Fruit fly (Drosophila melanogaster): ENCODE measurements around the gene ND-23.
A peak's percentile ranks its signal among the peaks of the same experiment; 100 is the strongest.

The ND-23 gene

dm6 chr3R:15788221-15788620 is 48.7 kb downstream of the ND-23 start, which contains the start of gene Uros2:
Gene Uros2 (plus strand): TSS chr3R:15788521.
- TF ChIP-seq cnc (optimal IDR thresholded peaks at IDR 0.05) (no peak), pad (GFP tag; optimal IDR thresholded peaks at IDR 0.05) (no peak), Clk (GFP tag; optimal IDR thresholded peaks at IDR 0.05) (no peak), cic (GFP tag; optimal IDR thresholded peaks at IDR 0.05) (no peak), CG33017 (tag; optimal IDR thresholded peaks at IDR 0.05) (no peak), CG7045 (GFP tag; optimal IDR thresholded peaks at IDR 0.05) (no peak), bab1 (GFP tag; optimal IDR thresholded peaks at IDR 0.05) (no peak), CG1620 (GFP tag; optimal IDR thresholded peaks at IDR 0.05) (no peak), kay (GFP tag; ENCODE audit: borderline replicate concordance) (no peak), toe (GFP tag; optimal IDR thresholded peaks at IDR 0.05) (no peak), CG11617 (GFP tag; optimal IDR thresholded peaks at IDR 0.05) (no peak), Hr96 (GFP tag; optimal IDR thresholded peaks at IDR 0.05) (no peak), ovo (GFP tag; optimal IDR thresholded peaks at IDR 0.05) (no peak), CG7101 (tag; optimal IDR thresholded peaks at IDR 0.05) (no peak), tj (GFP tag; optimal IDR thresholded peaks at IDR 0.05) (no peak), CG14711 (tag; optimal IDR thresholded peaks at IDR 0.05) (no peak), CG12768 (GFP tag; optimal IDR thresholded peaks at IDR 0.05) (no peak), Mnt (GFP tag; optimal IDR thresholded peaks at IDR 0.05) (no peak)

- TF ChIP-seq kay (GFP tag; ENCODE audit: borderline replicate concordance) (no peak), CG1620 (GFP tag; optimal IDR thresholded peaks at IDR 0.05) (no peak), CG12768 (GFP tag; optimal IDR thresholded peaks at IDR 0.05) (no peak), CG7045 (GFP tag; optimal IDR thresholded peaks at IDR 0.05) (no peak), bab1 (GFP tag; optimal IDR thresholded peaks at IDR 0.05) (peak; percentile 0), CG33017 (tag; optimal IDR thresholded peaks at IDR 0.05) (no peak)
Observed at dm6 chr3R:15786538-15786937, 50.4 kb downstream of the ND-23 start, which contains the start of gene CG9590. Gene CG9590 (plus strand): TSS chr3R:15786703.

Measured in whole organism, adult.